Fruit fly (Drosophila melanogaster): ENCODE measurements around the gene CG5906.
A peak's percentile ranks its signal among the peaks of the same experiment; 100 is the strongest.

Gene CG5906

DNA sequence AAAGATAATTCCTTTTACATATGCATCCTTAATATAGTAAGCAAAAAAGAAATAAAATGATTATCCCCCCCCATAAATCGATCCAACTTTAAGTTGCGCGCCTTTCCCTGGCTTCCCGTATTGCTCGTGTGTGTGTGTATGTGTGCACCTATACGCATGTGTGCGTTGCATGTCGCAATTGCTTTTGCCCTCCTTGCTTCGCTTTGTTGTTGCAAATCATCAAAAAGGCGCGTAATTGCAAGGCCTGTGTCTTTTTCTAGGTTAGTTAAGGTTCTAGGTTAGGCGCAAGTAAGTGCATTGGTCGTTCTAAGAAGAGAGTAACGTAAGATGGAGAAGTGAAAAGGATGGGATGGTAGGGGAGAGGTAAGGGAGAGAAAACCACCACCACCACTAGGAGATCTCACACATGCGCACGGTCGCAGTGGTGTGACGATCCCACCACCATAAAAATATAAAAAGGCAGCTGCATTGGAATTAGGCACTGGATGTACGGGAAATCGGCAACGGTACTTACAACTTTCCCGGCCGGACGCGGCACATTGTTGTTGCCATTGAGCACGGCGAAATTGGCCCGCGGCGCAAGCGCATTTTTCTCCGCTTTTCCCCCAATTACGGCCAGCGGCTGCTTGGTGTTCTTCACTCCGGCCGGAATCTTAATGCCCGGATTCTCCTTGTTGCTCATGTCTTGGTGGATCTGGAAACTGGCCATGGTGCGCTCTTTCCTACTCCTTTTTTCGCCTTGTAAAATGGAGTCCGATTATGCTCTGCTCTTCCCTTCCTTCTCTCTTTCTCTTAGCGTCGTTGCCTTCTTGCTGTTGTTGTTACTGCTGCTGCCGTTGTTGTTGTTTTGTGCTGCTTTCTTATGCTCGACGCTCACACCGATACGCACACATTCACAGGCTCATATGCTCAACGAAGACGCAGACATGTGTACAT, 38.5 kb downstream of the CG5906 start (continued):
- TF ChIP-seq lov (optimal IDR thresholded peaks at IDR 0.05) (no peak), lov (GFP tag; IDR thresholded peaks at IDR 0.05) (no peak), CG7271 (tag; optimal IDR thresholded peaks at IDR 0.05) (no peak), Dp (GFP tag; optimal IDR thresholded peaks at IDR 0.05) (peak; percentile 1), gsb-n (tag; optimal IDR thresholded peaks at IDR 0.05) (no peak), CG4360 (GFP tag; IDR thresholded peaks at IDR 0.05) (peak; percentile 100), croc (GFP tag; conservative IDR thresholded peaks at IDR 0.05) (no peak), Mes4 (GFP tag; optimal IDR thresholded peaks at IDR 0.05) (no peak), tll (GFP tag; optimal IDR thresholded peaks at IDR 0.05) (no peak), CG3163 (GFP tag; optimal IDR thresholded peaks at IDR 0.05) (peak; percentile 57), odd (GFP tag; optimal IDR thresholded peaks at IDR 0.05) (no peak), crol (GFP tag; IDR thresholded peaks at IDR 0.05) (peak; percentile 71; the same call in 1 of the 2 replicates), CG17361 (GFP tag; IDR thresholded peaks at IDR 0.05) (no peak), Adf1 (GFP tag; IDR thresholded peaks at IDR 0.05) (peak; percentile 34; the same call in 1 of the 2 replicates), Med (GFP tag) (peak; percentile 73), cad (GFP tag; optimal IDR thresholded peaks at IDR 0.05) (peak; percentile 71), crp (GFP tag; optimal IDR thresholded peaks at IDR 0.05) (no peak), CG11695 (GFP tag; IDR thresholded peaks at IDR 0.05) (no peak), CG4404 (GFP tag; IDR thresholded peaks at IDR 0.05) (no peak), CG15696 (tag; optimal IDR thresholded peaks at IDR 0.05) (no peak), ewg (GFP tag; optimal IDR thresholded peaks at IDR 0.05) (peak; percentile 71), hb (GFP tag; IDR thresholded peaks at IDR 0.05; ENCODE audit: partially characterized antibody) (no peak), Doc3 (GFP tag; IDR thresholded peaks at IDR 0.05; ENCODE audit: partially characterized antibody) (no peak), Oli (tag; optimal IDR thresholded peaks at IDR 0.05) (no peak), abd-A (tag; optimal IDR thresholded peaks at IDR 0.05) (no peak), ham (GFP tag; IDR thresholded peaks at IDR 0.05) (no peak), CG3281 (GFP tag; optimal IDR thresholded peaks at IDR 0.05) (no peak), usp (GFP tag; optimal IDR thresholded peaks at IDR 0.05) (no peak), Trl (optimal IDR thresholded peaks at IDR 0.05) (peak; percentile 51 to 59), Trl (GFP tag; optimal IDR thresholded peaks at IDR 0.05) (no peak), ttk (GFP tag; IDR thresholded peaks at IDR 0.05) (peak; percentile 32; the same call in 1 of the 2 replicates), nerfin-1 (tag; optimal IDR thresholded peaks at IDR 0.05) (peak; percentile 87), HLH3B (GFP tag; IDR thresholded peaks at IDR 0.05) (no peak), CG1024 (GFP tag; IDR thresholded peaks at IDR 0.05) (no peak), cg (GFP tag; optimal IDR thresholded peaks at IDR 0.05) (peak; percentile 79), gt (GFP tag; IDR thresholded peaks at IDR 0.05) (no peak), lmd (GFP tag; IDR thresholded peaks at IDR 0.05) (no peak), sim (GFP tag; IDR thresholded peaks at IDR 0.05) (no peak), Xbp1 (GFP tag; optimal IDR thresholded peaks at IDR 0.05) (no peak), CG2120 (GFP tag; optimal IDR thresholded peaks at IDR 0.05) (no peak), Oaz (GFP tag; IDR thresholded peaks at IDR 0.05) (no peak), mirr (GFP tag; optimal IDR thresholded peaks at IDR 0.05) (no peak), ac (GFP tag; optimal IDR thresholded peaks at IDR 0.05) (peak; percentile 12), eyg (GFP tag; optimal IDR thresholded peaks at IDR 0.05) (no peak), CG6791 (GFP tag; IDR thresholded peaks at IDR 0.05; ENCODE audit: partially characterized antibody) (no peak), CG18262 (tag; optimal IDR thresholded peaks at IDR 0.05) (no peak), CG11456 (GFP tag; IDR thresholded peaks at IDR 0.05) (no peak), CG12391 (tag; optimal IDR thresholded peaks at IDR 0.05) (no peak), CG12942 (GFP tag; optimal IDR thresholded peaks at IDR 0.05) (no peak), Jarid2 (GFP tag; optimal IDR thresholded peaks at IDR 0.05) (no peak)
